Comparison of ENCODE assay signal across 3 worm cellular contexts in genomic region chrX:9531640-9532039, ce11.
TF ChIP-seq lines count a peak whose summit lies in the region.

No protein-coding gene starts in this region.

TF ChIP-seq in whole organism, L3 larva, 47 proteins besides CTCF, POLR2A, EP300 and RAD21:
- TF ChIP-seq pha-4 (tag; optimal IDR thresholded peaks at IDR 0.05; lab: Kevin White, UChicago) (peak; percentile 21), ztf-4 (tag; optimal IDR thresholded peaks at IDR 0.05; lab: Kevin White, UChicago) (no peak)

TF ChIP-seq in whole organism, L4 larva, 104 proteins besides CTCF, POLR2A, EP300 and RAD21:
- no peak for TF ChIP-seq attf-4 (tag; optimal IDR thresholded peaks at IDR 0.05; lab: Kevin White, UChicago)
- peak in 1 of 2 experiments; percentile 6 for TF ChIP-seq unc-62 (GFP tag; optimal IDR thresholded peaks at IDR 0.05 in 1 of 2; lab: Kevin White, UChicago)
- TF ChIP-seq unc-62 (tag; optimal IDR thresholded peaks at IDR 0.05; lab: Kevin White, UChicago), result no peak
- no peak for TF ChIP-seq daf-16 (GFP tag; optimal IDR thresholded peaks at IDR 0.05; lab: Kevin White, UChicago)
- peak; percentile 64 for TF ChIP-seq daf-16 (tag; optimal IDR thresholded peaks at IDR 0.05; lab: Kevin White, UChicago)
- peak; percentile 45 for TF ChIP-seq nhr-28 (tag; optimal IDR thresholded peaks at IDR 0.05; lab: Kevin White, UChicago)
- TF ChIP-seq mxl-3 (GFP tag; optimal IDR thresholded peaks at IDR 0.05; lab: Kevin White, UChicago), result peak; percentile 22
- TF ChIP-seq hlh-30 (tag; optimal IDR thresholded peaks at IDR 0.05; lab: Kevin White, UChicago; ENCODE audit: insufficient read depth), result peak; percentile 63

TF ChIP-seq in whole organism, young adult, 124 proteins besides CTCF, POLR2A, EP300 and RAD21:
- TF ChIP-seq nhr-80 (tag; optimal IDR thresholded peaks at IDR 0.05; lab: Kevin White, UChicago), result peak; percentile 21
- TF ChIP-seq nhr-27 (tag; optimal IDR thresholded peaks at IDR 0.05; lab: Kevin White, UChicago), result no peak
TF ChIP-seq in whole organism, young adult: peak in this region for 1.
